Fruit fly (Drosophila melanogaster) whole organism, prepupa: ENCODE data around the gene CG32379.

Source experiments
- CG11294 ChIP-seq: fragments of 200-800 bp; sonication (Bioruptor generic); IDR thresholded peaks from 2 replicates; pipeline ENCODE4 v1.3.6; 2022; ENCODE audit warnings: missing biosample characterization, missing genetic modification characterization
- CG11762 ChIP-seq: fragments of 200-800 bp; sonication (Bioruptor generic); optimal IDR thresholded peaks from 3 replicates; lab custom pipeline; 2016; ENCODE audit warnings: missing biosample characterization, missing genetic modification characterization; ENCODE audit not compliant: insufficient read depth
- CG11902 ChIP-seq: fragments of 200-800 bp; sonication (Bioruptor generic); optimal IDR thresholded peaks from 3 replicates; lab custom pipeline; 2016; ENCODE audit warnings: missing biosample characterization, missing genetic modification characterization
- CG15336 ChIP-seq: fragments of 200-800 bp; sonication (Bioruptor generic); IDR thresholded peaks from 2 replicates; pipeline ENCODE4 v1.3.6; 2022; ENCODE audit warnings: missing biosample characterization, missing genetic modification characterization
- CG1621 ChIP-seq: fragments of 200-800 bp; sonication (Bioruptor generic); optimal IDR thresholded peaks from 3 replicates; lab custom pipeline; 2018; ENCODE audit warnings: missing biosample characterization, mild to moderate bottlenecking, missing genetic modification characterization
- CG16779 ChIP-seq: fragments of 200-800 bp; sonication (Bioruptor generic); optimal IDR thresholded peaks from 3 replicates; lab custom pipeline; 2017; ENCODE audit warnings: missing biosample characterization, mild to moderate bottlenecking, missing genetic modification characterization
- CG3032 ChIP-seq: fragments of 200-800 bp; optimal IDR thresholded peaks from 2 replicates; lab custom pipeline; 2019; ENCODE audit warnings: missing biosample characterization, mild to moderate bottlenecking, missing genetic modification characterization, moderate library complexity
- CG31627 ChIP-seq: fragments of 200-800 bp; sonication (Bioruptor generic); optimal IDR thresholded peaks from 3 replicates; lab custom pipeline; 2016; ENCODE audit warnings: missing biosample characterization, missing genetic modification characterization
- CG32006 ChIP-seq: fragments of 200-800 bp; sonication (Bioruptor generic); optimal IDR thresholded peaks from 3 replicates; lab custom pipeline; 2017; ENCODE audit warnings: missing biosample characterization, mild to moderate bottlenecking, missing genetic modification characterization
- CG34406 ChIP-seq: fragments of 200-800 bp; sonication (Bioruptor generic); optimal IDR thresholded peaks from 3 replicates; lab custom pipeline; 2016; ENCODE audit warnings: missing biosample characterization, missing genetic modification characterization
- CG3919 ChIP-seq: fragments of 200-800 bp; sonication (Bioruptor generic); optimal IDR thresholded peaks from 3 replicates; lab custom pipeline; 2016; ENCODE audit warnings: missing biosample characterization, missing genetic modification characterization
- CG4318 ChIP-seq: fragments of 200-800 bp; sonication (Bioruptor generic); optimal IDR thresholded peaks from 3 replicates; lab custom pipeline; 2017; ENCODE audit warnings: missing biosample characterization, mild to moderate bottlenecking, missing genetic modification characterization
- CG6808 ChIP-seq: fragments of 200-800 bp; sonication (Bioruptor generic); optimal IDR thresholded peaks from 3 replicates; lab custom pipeline; 2017; ENCODE audit warnings: missing biosample characterization, missing genetic modification characterization, mild to moderate bottlenecking, moderate library complexity, missing genetic modification reagents
- CG8319 ChIP-seq: fragments of 200-800 bp; sonication (Bioruptor generic); optimal IDR thresholded peaks from 3 replicates; lab custom pipeline; 2016; ENCODE audit warnings: missing biosample characterization, missing genetic modification characterization
- CG8632 ChIP-seq: fragments of 200-800 bp; sonication (Bioruptor generic); optimal IDR thresholded peaks from 3 replicates; lab custom pipeline; 2016; ENCODE audit warnings: missing biosample characterization, missing genetic modification characterization
- Eip78C ChIP-seq: fragments of 200-800 bp; sonication (Bioruptor generic); peaks from one replicate; lab custom pipeline; 2016; ENCODE audit warnings: missing biosample characterization, missing genetic modification characterization
- Eip93F ChIP-seq: fragments of 200-800 bp; sonication (Bioruptor generic); optimal IDR thresholded peaks from 2 replicates; lab custom pipeline; 2016; ENCODE audit warnings: missing biosample characterization, mild to moderate bottlenecking, missing genetic modification characterization
- Ets96B ChIP-seq: fragments of 200-800 bp; optimal IDR thresholded peaks from 2 replicates; lab custom pipeline; 2019; ENCODE audit warnings: missing biosample characterization, mild to moderate bottlenecking, missing genetic modification characterization, moderate library complexity
- Gug ChIP-seq: fragments of 200-800 bp; sonication (Bioruptor generic); IDR thresholded peaks from 2 replicates; pipeline ENCODE4 v1.3.6; 2022; ENCODE audit warnings: missing biosample characterization, missing genetic modification characterization
- Hr38 ChIP-seq: sonication (Bioruptor generic); optimal IDR thresholded peaks from 2 replicates; lab custom pipeline; 2016; ENCODE audit warnings: missing biosample characterization, missing genetic modification characterization
- Hr39 ChIP-seq: fragments of 200-800 bp; sonication (Bioruptor generic); optimal IDR thresholded peaks from 2 replicates; lab custom pipeline; 2016; ENCODE audit warnings: missing biosample characterization, missing genetic modification characterization
- Lpt ChIP-seq: fragments of 200-800 bp; sonication (Bioruptor generic); optimal IDR thresholded peaks from 3 replicates; lab custom pipeline; 2016; ENCODE audit warnings: missing biosample characterization, missing genetic modification characterization
- Met ChIP-seq: fragments of 200-800 bp; sonication (Bioruptor generic); optimal IDR thresholded peaks from 3 replicates; lab custom pipeline; 2016; ENCODE audit warnings: missing biosample characterization, missing genetic modification characterization
- OdsH ChIP-seq: fragments of 200-800 bp; sonication (Bioruptor generic); optimal IDR thresholded peaks from 3 replicates; lab custom pipeline; 2016; ENCODE audit warnings: missing biosample characterization, missing genetic modification characterization
- Smox ChIP-seq: fragments of 200-800 bp; sonication (Bioruptor generic); optimal IDR thresholded peaks from 3 replicates; lab custom pipeline; 2016; ENCODE audit warnings: missing biosample characterization, missing genetic modification characterization
- Sox14 ChIP-seq: fragments of 200-800 bp; sonication (Bioruptor generic); optimal IDR thresholded peaks from 3 replicates; lab custom pipeline; 2016; ENCODE audit warnings: missing biosample characterization, missing genetic modification characterization
- Sox15 ChIP-seq: fragments of 200-800 bp; sonication (Bioruptor generic); optimal IDR thresholded peaks from 3 replicates; lab custom pipeline; 2016; ENCODE audit warnings: missing biosample characterization, missing genetic modification characterization
- achi ChIP-seq: fragments of 200-800 bp; sonication (Bioruptor generic); optimal IDR thresholded peaks from 3 replicates; lab custom pipeline; 2016; ENCODE audit warnings: missing biosample characterization, missing genetic modification characterization
- cyc ChIP-seq: fragments of 200-800 bp; sonication (Bioruptor generic); optimal IDR thresholded peaks from 3 replicates; lab custom pipeline; 2016; ENCODE audit warnings: missing biosample characterization, missing genetic modification characterization
- dsx ChIP-seq: fragments of 200-800 bp; optimal IDR thresholded peaks from 3 replicates; lab custom pipeline; 2019; ENCODE audit warnings: missing biosample characterization, mild to moderate bottlenecking, missing genetic modification characterization, moderate library complexity; ENCODE audit not compliant: poor library complexity, severe bottlenecking
- esn ChIP-seq: fragments of 200-800 bp; sonication (Bioruptor generic); optimal IDR thresholded peaks from 2 replicates; lab custom pipeline; 2016; ENCODE audit warnings: missing biosample characterization, mild to moderate bottlenecking, missing genetic modification characterization, moderate library complexity
- fd59A ChIP-seq: fragments of 200-800 bp; sonication (Bioruptor generic); optimal IDR thresholded peaks from 2 replicates; lab custom pipeline; 2017; ENCODE audit warnings: missing biosample characterization, mild to moderate bottlenecking, missing genetic modification characterization, missing genetic modification reagents
- lz ChIP-seq: fragments of 200-800 bp; sonication (Bioruptor generic); optimal IDR thresholded peaks from 3 replicates; lab custom pipeline; 2016; ENCODE audit warnings: missing biosample characterization, missing genetic modification characterization
- pdm3 ChIP-seq: fragments of 200-800 bp; sonication (Bioruptor generic); optimal IDR thresholded peaks from 3 replicates; lab custom pipeline; 2016; ENCODE audit warnings: missing biosample characterization, missing genetic modification characterization
- salr ChIP-seq, 2 experiments: fragments of 200-800 bp; sonication (Bioruptor generic); optimal IDR thresholded peaks; 3 replicates each; lab custom pipeline; 2016 to 2018; ENCODE audit warnings: missing biosample characterization in 2 of 2, missing genetic modification characterization in 2 of 2, mild to moderate bottlenecking in 1 of 2
- spab ChIP-seq: fragments of 200-800 bp; sonication (Bioruptor generic); optimal IDR thresholded peaks from 2 replicates; lab custom pipeline; 2017; ENCODE audit warnings: missing biosample characterization, mild to moderate bottlenecking, missing genetic modification characterization, missing genetic modification reagents
- ss ChIP-seq, 2 experiments: fragments of 200-800 bp; sonication (Bioruptor generic); optimal IDR thresholded peaks; 2 replicates in 1 of 2; 3 replicates in 1 of 2; lab custom pipeline; 2017 to 2018; ENCODE audit warnings: mild to moderate bottlenecking in 2 of 2, missing biosample characterization in 2 of 2, missing genetic modification characterization in 2 of 2, moderate library complexity in 1 of 2
- svp ChIP-seq: fragments of 200-800 bp; sonication (Bioruptor generic); peaks from one replicate; lab custom pipeline; 2016; ENCODE audit warnings: missing biosample characterization, missing genetic modification characterization
- topi ChIP-seq: fragments of 200-800 bp; sonication (Bioruptor generic); optimal IDR thresholded peaks from 3 replicates; lab custom pipeline; 2016; ENCODE audit warnings: missing biosample characterization, missing genetic modification characterization
- vri ChIP-seq: fragments of 200-800 bp; sonication (Bioruptor generic); optimal IDR thresholded peaks from 3 replicates; lab custom pipeline; 2016; ENCODE audit warnings: missing biosample characterization, mild to moderate bottlenecking, missing genetic modification characterization

CG32379 gene

DNA sequence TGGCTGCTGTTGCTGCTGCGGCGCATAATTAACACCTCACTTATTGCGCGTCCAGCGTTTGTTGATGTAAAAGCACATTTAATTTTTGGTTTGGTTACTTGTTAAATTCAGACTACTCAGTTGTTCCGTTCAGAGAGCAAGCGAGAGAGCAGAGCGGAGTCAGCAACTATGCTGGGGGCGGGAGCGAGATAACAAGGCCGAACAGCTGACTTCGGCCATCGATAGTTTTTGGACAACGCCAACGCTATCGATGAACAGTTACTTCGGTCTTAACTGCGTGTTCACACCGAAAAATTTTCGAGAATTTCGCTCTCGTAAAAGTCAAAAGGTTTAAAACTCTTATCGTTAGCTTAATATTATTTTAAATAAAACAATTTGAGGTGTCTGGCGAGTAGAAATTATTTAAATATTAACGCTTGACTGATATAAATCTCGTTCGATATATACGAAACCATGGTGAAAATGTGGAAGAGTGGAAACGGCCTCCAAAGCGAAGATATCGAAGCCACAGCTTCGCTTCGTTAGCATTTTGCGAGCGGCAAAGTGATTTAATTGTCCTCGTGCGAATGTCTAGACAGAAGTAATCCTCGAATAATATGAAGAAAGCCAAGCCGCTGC is 14.7 kb upstream of the CG32379 start, which contains the start of the genes SMSr and smid (continued):
- TF ChIP-seq CG11294 (no peak), dsx (GFP tag; lab: Kevin White, UChicago) (peak; percentile 27), pdm3 (GFP tag; lab: Kevin White, UChicago) (peak; percentile 70), CG31627 (peak; percentile 70), CG15336 (peak; percentile 32; the same call in 1 of the 2 replicates), Smox (GFP tag; lab: Kevin White, UChicago) (no peak), cyc (GFP tag; lab: Kevin White, UChicago) (peak; percentile 64), Hr38 (GFP tag; lab: Kevin White, UChicago) (no peak), ss (GFP tag; optimal IDR thresholded peaks at IDR 0.05; lab: Kevin White, UChicago) (peak in 1 of 2 experiments; percentile 4), Met (GFP tag; lab: Kevin White, UChicago) (no peak), lz (GFP tag; lab: Kevin White, UChicago) (peak; percentile 71), CG8632 (GFP tag; lab: Kevin White, UChicago) (no peak), CG1621 (peak; percentile 31), CG34406 (GFP tag; lab: Kevin White, UChicago) (peak; percentile 47), CG11762 (GFP tag; lab: Kevin White, UChicago) (no peak), CG16779 (tag; lab: Kevin White, UChicago) (no peak), achi (GFP tag; lab: Kevin White, UChicago) (peak; percentile 44), Gug (GFP tag; lab: Robert Waterston, UW) (peak; percentile 57; the same call in 1 of the 2 replicates), Hr39 (GFP tag; lab: Kevin White, UChicago) (peak; percentile 66), svp (peak; percentile 86), CG3032 (tag; lab: Kevin White, UChicago) (peak; percentile 56), Sox14 (peak; percentile 77), vri (no peak), salr (GFP tag; optimal IDR thresholded peaks at IDR 0.05; lab: Kevin White, UChicago) (peak in 1 of 2 experiments; percentile 68), spab (GFP tag; lab: Kevin White, UChicago) (no peak), Ets96B (tag; lab: Kevin White, UChicago) (peak; percentile 53), fd59A (GFP tag; lab: Kevin White, UChicago) (no peak), CG4318 (GFP tag; lab: Kevin White, UChicago) (peak; percentile 47), Sox15 (peak; percentile 53), topi (GFP tag; lab: Kevin White, UChicago) (peak; percentile 65), CG32006 (GFP tag; lab: Kevin White, UChicago) (no peak), esn (GFP tag; lab: Kevin White, UChicago) (peak; percentile 63), CG6808 (peak; percentile 5), CG3919 (peak; percentile 58)

DNA sequence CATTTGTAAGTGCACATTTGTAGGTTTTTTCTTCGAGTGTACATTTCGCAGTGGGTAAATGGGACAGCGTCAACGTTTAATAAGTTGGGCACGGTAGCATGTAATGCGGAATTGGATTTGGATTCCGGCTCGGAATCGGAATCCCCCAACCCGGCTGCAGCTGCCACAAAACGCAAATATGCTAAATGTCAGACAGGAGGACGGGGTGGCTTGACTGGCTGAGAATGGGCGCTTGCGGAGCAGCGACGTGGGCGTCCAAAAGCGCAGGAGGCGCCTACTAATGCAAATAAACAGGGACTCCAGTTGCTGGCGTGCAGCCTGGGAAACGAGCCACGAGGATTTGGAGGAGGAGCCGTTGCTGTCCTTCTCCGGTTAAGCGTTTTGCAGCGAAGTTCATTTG is 8.3 kb upstream of the CG32379 start, which contains the start of gene CG8564:
Gene CG8564, minus strand, starts transcription at position 101 of the 400 bp plus-strand sequence.
- no peak for TF ChIP-seq Lpt (GFP tag; lab: Kevin White, UChicago)
- peak; percentile 10 for TF ChIP-seq svp

DNA sequence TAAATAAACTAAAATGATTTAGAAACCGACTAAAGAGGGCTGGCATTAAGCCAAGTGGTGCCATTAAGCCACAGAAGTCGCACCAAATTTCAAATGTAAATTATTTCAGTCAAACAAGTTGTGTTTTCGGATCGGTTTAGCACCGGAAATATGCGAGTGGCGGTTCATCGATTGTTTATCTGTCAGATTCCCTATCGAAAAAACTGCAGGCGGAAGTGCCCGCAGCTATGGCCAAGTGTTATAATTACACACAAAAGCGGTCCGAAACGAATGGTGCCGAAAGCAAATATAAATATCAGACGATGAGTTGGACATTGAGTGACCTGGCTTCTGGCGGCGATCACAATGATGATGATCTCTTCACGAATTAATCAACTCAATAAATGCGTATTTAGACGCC is 6.2 kb upstream of the CG32379 start:
- TF ChIP-seq achi (GFP tag; lab: Kevin White, UChicago) = no peak

DNA sequence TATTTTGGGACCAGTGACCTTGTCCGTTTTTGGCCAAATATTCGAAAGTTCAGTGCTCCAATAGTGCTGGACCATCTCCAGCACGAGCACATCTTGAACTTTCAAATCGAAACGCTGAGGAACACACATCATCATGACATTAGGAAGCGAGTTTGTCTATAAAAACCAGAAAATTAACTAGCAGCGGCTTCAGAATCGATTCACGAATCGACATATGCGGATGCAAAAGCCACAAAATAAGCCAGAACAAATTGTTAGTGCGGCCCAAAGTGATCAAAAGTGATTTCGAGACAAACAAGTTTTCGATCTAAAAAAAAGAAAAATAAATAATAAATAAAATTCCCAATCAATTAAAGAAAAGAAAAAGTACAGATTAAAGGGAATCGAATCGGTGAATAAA is 5.7 kb upstream of the CG32379 start, which contains the start of gene CG8563:
Gene CG8563, plus strand, starts transcription at position 301 of the 400 bp plus-strand sequence.
- TF ChIP-seq ss (GFP tag; optimal IDR thresholded peaks at IDR 0.05; lab: Kevin White, UChicago) = no peak
- TF ChIP-seq esn (GFP tag; lab: Kevin White, UChicago) = no peak
- TF ChIP-seq Sox14 = no peak
- TF ChIP-seq Eip78C = no peak
- TF ChIP-seq svp = no peak
- TF ChIP-seq CG15336 = no peak
- no peak for TF ChIP-seq Eip93F
- no peak for TF ChIP-seq CG8319 (GFP tag; lab: Kevin White, UChicago)
- no peak for TF ChIP-seq Lpt (GFP tag; lab: Kevin White, UChicago)
- TF ChIP-seq spab (GFP tag; lab: Kevin White, UChicago) = no peak
- no peak for TF ChIP-seq CG11902 (GFP tag; lab: Kevin White, UChicago)
- no peak for TF ChIP-seq CG11294
- TF ChIP-seq vri = no peak
- no peak for TF ChIP-seq Hr39 (GFP tag; lab: Kevin White, UChicago)
- no peak for TF ChIP-seq OdsH (GFP tag; lab: Kevin White, UChicago)
- no peak for TF ChIP-seq Gug (GFP tag; lab: Robert Waterston, UW)
- TF ChIP-seq fd59A (GFP tag; lab: Kevin White, UChicago) = no peak
